Fruit fly (Drosophila melanogaster) whole organism, adult: Measurements from ENCODE around the gene CG15012.

Source experiments
- CG11617 ChIP-seq: fragments of 200-800 bp; sonication (Bioruptor generic); optimal IDR thresholded peaks from 2 replicates; lab custom pipeline; 2017; ENCODE audit warnings: mild to moderate bottlenecking, missing biosample characterization, missing genetic modification reagents, missing genetic modification characterization
- CG12768 ChIP-seq: fragments of 200-800 bp; sonication (Bioruptor generic); optimal IDR thresholded peaks from 2 replicates; lab custom pipeline; 2017; ENCODE audit warnings: missing biosample characterization, missing genetic modification characterization, mild to moderate bottlenecking, moderate library complexity, missing genetic modification reagents
- CG14711 ChIP-seq: fragments of 200-800 bp; sonication (Bioruptor generic); optimal IDR thresholded peaks from 2 replicates; lab custom pipeline; 2018; ENCODE audit warnings: missing biosample characterization, mild to moderate bottlenecking, missing genetic modification characterization, moderate library complexity
- CG1620 ChIP-seq: fragments of 200-800 bp; sonication (Bioruptor generic); optimal IDR thresholded peaks from 2 replicates; lab custom pipeline; 2016; ENCODE audit warnings: missing biosample characterization, missing genetic modification characterization
- CG33017 ChIP-seq: fragments of 200-800 bp; sonication (Bioruptor generic); optimal IDR thresholded peaks from 2 replicates; lab custom pipeline; 2018; ENCODE audit warnings: missing biosample characterization, mild to moderate bottlenecking, missing genetic modification characterization, moderate library complexity
- CG5204 ChIP-seq: fragments of 200-800 bp; sonication (Bioruptor generic); optimal IDR thresholded peaks from 2 replicates; lab custom pipeline; 2016; ENCODE audit warnings: missing biosample characterization, missing genetic modification characterization
- CG7045 ChIP-seq: fragments of 200-800 bp; sonication (Bioruptor generic); optimal IDR thresholded peaks from 2 replicates; lab custom pipeline; 2017; ENCODE audit warnings: missing biosample characterization, mild to moderate bottlenecking, missing genetic modification characterization
- CG7101 ChIP-seq: fragments of 200-800 bp; sonication (Bioruptor generic); optimal IDR thresholded peaks from 2 replicates; lab custom pipeline; 2018; ENCODE audit warnings: missing biosample characterization, mild to moderate bottlenecking, missing genetic modification characterization, moderate library complexity
- Clk ChIP-seq: fragments of 200-800 bp; sonication (Bioruptor generic); optimal IDR thresholded peaks from 2 replicates; lab custom pipeline; 2017; ENCODE audit warnings: missing biosample characterization, missing genetic modification characterization
- Crg-1 ChIP-seq: fragments of 200-800 bp; sonication (Bioruptor generic); optimal IDR thresholded peaks from 2 replicates; lab custom pipeline; 2016; ENCODE audit warnings: missing biosample characterization, missing genetic modification characterization
- Hr96 ChIP-seq: fragments of 200-800 bp; sonication (Bioruptor generic); optimal IDR thresholded peaks from 2 replicates; lab custom pipeline; 2016; ENCODE audit warnings: missing biosample characterization, missing genetic modification characterization
- Mnt ChIP-seq: fragments of 200-800 bp; sonication (Bioruptor generic); optimal IDR thresholded peaks from 2 replicates; lab custom pipeline; 2016; ENCODE audit warnings: missing biosample characterization, mild to moderate bottlenecking, missing genetic modification characterization
- bab1 ChIP-seq: fragments of 200-800 bp; sonication (Bioruptor generic); optimal IDR thresholded peaks from 3 replicates; lab custom pipeline; 2019; ENCODE audit warnings: missing biosample characterization, mild to moderate bottlenecking, missing genetic modification characterization, moderate library complexity
- cic ChIP-seq: fragments of 200-800 bp; sonication (Bioruptor generic); optimal IDR thresholded peaks from 2 replicates; lab custom pipeline; 2017; ENCODE audit warnings: missing biosample characterization, mild to moderate bottlenecking, missing genetic modification characterization, moderate library complexity
- cnc ChIP-seq, 2 experiments: fragments of >200 bp; optimal IDR thresholded peaks; 2 replicates each; lab custom pipeline; 2017
- kay ChIP-seq: fragments of 200-800 bp; sonication (Bioruptor generic); peaks from one replicate; lab custom pipeline; 2016; ENCODE audit warnings: missing biosample characterization, missing genetic modification characterization, borderline replicate concordance
- ovo ChIP-seq: fragments of 200-800 bp; sonication (Bioruptor generic); optimal IDR thresholded peaks from 2 replicates; lab custom pipeline; 2016; ENCODE audit warnings: missing biosample characterization, missing genetic modification characterization
- pad ChIP-seq: fragments of 200-800 bp; sonication (Bioruptor generic); optimal IDR thresholded peaks from 3 replicates; lab custom pipeline; 2017; ENCODE audit warnings: missing biosample characterization, missing genetic modification characterization, mild to moderate bottlenecking, moderate library complexity, missing genetic modification reagents
- tj ChIP-seq: fragments of 200-800 bp; sonication (Bioruptor generic); optimal IDR thresholded peaks from 3 replicates; lab custom pipeline; 2017; ENCODE audit warnings: missing biosample characterization, mild to moderate bottlenecking, missing genetic modification characterization, moderate library complexity
- toe ChIP-seq: fragments of 200-800 bp; sonication (Bioruptor generic); optimal IDR thresholded peaks from 2 replicates; lab custom pipeline; 2016; ENCODE audit warnings: missing biosample characterization, missing genetic modification characterization

Gene CG15012

dm6 chr3L:4328048-4328447 is 36.0 kb upstream of the CG15012 start:
- TF ChIP-seq CG11617 (no peak), Hr96 (GFP tag; lab: Kevin White, UChicago) (no peak), cic (GFP tag; lab: Kevin White, UChicago) (no peak), tj (GFP tag; lab: Kevin White, UChicago) (no peak), Clk (GFP tag; lab: Kevin White, UChicago) (no peak)

DNA sequence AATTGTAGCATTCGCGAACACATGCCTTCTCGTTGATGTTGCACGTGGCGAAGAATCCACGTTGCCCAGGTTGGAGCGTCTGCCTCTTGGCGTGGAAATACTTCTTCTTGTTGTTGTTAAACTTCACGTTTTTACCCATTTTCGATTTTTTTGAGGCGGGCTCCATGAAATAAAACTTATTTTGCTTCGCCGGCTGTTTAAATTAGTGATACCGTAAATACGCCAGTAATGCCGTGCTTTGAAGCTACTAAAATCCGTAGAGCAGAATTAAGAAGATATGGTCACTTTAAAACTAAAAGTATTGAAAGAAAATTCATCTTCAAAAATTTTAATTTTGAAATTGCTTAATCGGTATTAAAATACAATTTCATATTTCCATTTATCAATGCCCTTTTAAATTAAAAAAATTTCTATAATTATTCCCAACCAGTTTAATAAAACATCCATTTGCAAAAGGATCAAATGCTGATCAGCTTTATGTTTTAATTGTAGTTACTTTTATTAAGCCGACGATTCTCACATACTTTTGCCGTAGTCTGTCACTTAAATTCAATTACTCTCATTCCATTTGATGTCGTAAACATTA is 30.1 kb upstream of the CG15012 start, which contains the start of gene CG15014:
CG15014 (minus strand) TSS at position 228 of the 586 bp plus-strand sequence.
- peak; percentile 4 for TF ChIP-seq tj (GFP tag; lab: Kevin White, UChicago)
- TF ChIP-seq CG5204 (GFP tag; lab: Kevin White, UChicago): no peak
- peak; percentile 85 for TF ChIP-seq kay

DNA sequence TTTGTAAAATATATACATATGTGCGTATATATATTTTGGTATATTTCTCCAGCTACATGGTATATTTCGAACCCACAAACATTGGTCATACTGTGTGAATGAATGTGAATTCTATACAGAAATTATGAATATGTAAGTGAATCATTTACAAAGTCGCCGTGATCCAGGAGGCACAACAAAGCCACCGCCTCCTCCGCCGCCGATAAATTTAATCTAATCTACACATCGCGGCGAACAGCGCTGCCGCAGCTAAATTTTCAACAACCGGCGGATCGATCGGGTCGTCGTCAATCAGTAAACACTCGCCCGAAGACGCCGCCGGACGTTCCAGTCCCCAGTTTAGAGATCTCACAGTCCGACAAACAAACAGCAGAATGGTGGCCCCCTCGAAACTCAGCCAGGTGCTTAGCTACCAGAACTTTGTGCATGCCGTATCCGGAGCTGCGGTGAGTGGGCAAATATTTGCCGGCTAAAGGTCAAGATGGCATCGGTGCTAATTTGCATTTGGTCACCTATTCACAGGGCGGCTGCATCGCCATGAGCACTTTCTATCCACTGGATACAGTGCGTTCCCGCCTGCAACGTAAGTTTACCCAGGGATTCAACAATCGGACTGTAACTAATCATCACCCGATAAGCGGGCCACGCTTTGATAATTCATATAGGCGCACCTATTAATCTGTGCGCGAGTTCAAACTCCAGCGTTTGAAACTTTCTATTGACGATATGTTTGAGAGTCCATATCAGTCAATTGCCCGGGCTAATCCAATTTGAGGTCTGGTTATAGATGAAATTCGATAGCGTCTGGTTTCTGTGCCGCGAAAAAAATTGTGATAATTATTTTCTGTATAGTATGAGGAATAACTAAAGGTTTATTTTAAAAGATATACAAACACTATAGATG is 26.9 kb upstream of the CG15012 start, which contains the start of gene PMP34:
PMP34 (plus strand) TSS at position 79 of the 904 bp plus-strand sequence.
- TF ChIP-seq tj (GFP tag; lab: Kevin White, UChicago) (no peak), kay (peak; percentile 84), cnc (optimal IDR thresholded peaks at IDR 0.05; lab: Kevin White, UChicago) (no peak), CG1620 (GFP tag; lab: Kevin White, UChicago) (no peak), Clk (GFP tag; lab: Kevin White, UChicago) (no peak), cic (GFP tag; lab: Kevin White, UChicago) (peak; percentile 25), CG7101 (tag; lab: Kevin White, UChicago) (peak; percentile 4), bab1 (GFP tag; lab: Kevin White, UChicago) (no peak), ovo (GFP tag; lab: Kevin White, UChicago) (no peak), Hr96 (GFP tag; lab: Kevin White, UChicago) (peak; percentile 1), Crg-1 (GFP tag; lab: Kevin White, UChicago) (no peak), pad (GFP tag; lab: Kevin White, UChicago) (no peak), CG33017 (tag; lab: Kevin White, UChicago) (no peak), CG14711 (tag; lab: Kevin White, UChicago) (no peak), CG11617 (peak; percentile 8), CG12768 (GFP tag; lab: Kevin White, UChicago) (peak; percentile 21), toe (GFP tag; lab: Kevin White, UChicago) (no peak), CG5204 (GFP tag; lab: Kevin White, UChicago) (no peak), Mnt (GFP tag; lab: Kevin White, UChicago) (peak; percentile 29), CG7045 (GFP tag; lab: Kevin White, UChicago) (no peak)

DNA sequence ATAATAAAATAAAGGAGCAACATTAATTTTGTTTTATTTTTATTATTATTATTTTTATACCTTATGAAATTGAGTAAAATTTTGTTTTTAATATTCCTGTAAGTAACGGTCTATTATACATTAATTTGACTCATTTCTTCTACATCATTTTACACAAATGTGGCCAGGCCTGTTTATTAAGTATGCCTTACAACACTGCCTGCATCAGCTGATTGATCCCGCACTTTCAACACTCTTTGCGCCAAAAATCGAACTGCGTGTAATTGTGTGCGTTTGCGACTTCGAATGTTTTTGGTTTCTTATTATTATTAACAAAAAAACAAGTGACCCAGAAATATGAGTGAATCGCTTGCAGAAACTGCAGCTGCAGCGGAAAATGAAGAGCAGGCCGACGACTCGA is 21.3 kb upstream of the CG15012 start, which contains the start of gene Claspin:
Claspin (plus strand) TSS at position 185 of the 400 bp plus-strand sequence.
- TF ChIP-seq cnc (optimal IDR thresholded peaks at IDR 0.05; lab: Kevin White, UChicago) (no peak), CG33017 (tag; lab: Kevin White, UChicago) (no peak), Crg-1 (GFP tag; lab: Kevin White, UChicago) (peak; percentile 73), CG7101 (tag; lab: Kevin White, UChicago) (peak; percentile 46), Clk (GFP tag; lab: Kevin White, UChicago) (no peak), Hr96 (GFP tag; lab: Kevin White, UChicago) (peak; percentile 37), bab1 (GFP tag; lab: Kevin White, UChicago) (peak; percentile 84), CG14711 (tag; lab: Kevin White, UChicago) (no peak), tj (GFP tag; lab: Kevin White, UChicago) (peak; percentile 67), toe (GFP tag; lab: Kevin White, UChicago) (peak; percentile 37), CG11617 (no peak), CG7045 (GFP tag; lab: Kevin White, UChicago) (no peak), cic (GFP tag; lab: Kevin White, UChicago) (no peak), kay (peak; percentile 84), CG1620 (GFP tag; lab: Kevin White, UChicago) (peak; percentile 70), Mnt (GFP tag; lab: Kevin White, UChicago) (peak; percentile 20), ovo (GFP tag; lab: Kevin White, UChicago) (peak; percentile 62), CG12768 (GFP tag; lab: Kevin White, UChicago) (no peak), pad (GFP tag; lab: Kevin White, UChicago) (peak; percentile 41), CG5204 (GFP tag; lab: Kevin White, UChicago) (peak; percentile 5)

DNA sequence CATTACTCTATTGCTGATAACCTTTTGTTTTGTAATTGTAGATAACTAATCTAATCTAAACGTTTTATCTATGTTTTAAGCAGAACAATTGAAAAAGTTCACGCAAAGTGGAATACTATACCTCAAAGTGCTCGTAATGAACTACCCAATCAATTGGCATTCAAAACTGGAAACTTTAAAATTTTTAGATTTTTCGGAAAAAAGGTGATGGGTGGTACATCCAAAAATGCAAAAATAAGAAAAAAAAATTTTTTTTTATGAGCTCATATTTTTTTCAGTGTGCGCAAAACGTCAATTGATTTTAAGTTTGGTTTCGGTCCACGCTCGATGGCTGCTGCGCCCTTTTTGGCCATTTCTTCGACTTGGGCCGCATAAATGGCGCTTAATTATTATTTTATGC is 18.6 kb upstream of the CG15012 start:
- TF ChIP-seq Clk (GFP tag; lab: Kevin White, UChicago) (no peak), Mnt (GFP tag; lab: Kevin White, UChicago) (no peak), CG5204 (GFP tag; lab: Kevin White, UChicago) (no peak), CG7045 (GFP tag; lab: Kevin White, UChicago) (no peak), cic (GFP tag; lab: Kevin White, UChicago) (no peak), Crg-1 (GFP tag; lab: Kevin White, UChicago) (no peak), pad (GFP tag; lab: Kevin White, UChicago) (no peak), CG14711 (tag; lab: Kevin White, UChicago) (no peak), CG1620 (GFP tag; lab: Kevin White, UChicago) (no peak), toe (GFP tag; lab: Kevin White, UChicago) (no peak), CG12768 (GFP tag; lab: Kevin White, UChicago) (no peak), CG33017 (tag; lab: Kevin White, UChicago) (no peak)
